Worm (Caenorhabditis elegans) whole organism, L4/young adult: ENCODE measurements around the gene apb-1.
A peak's percentile ranks its signal among the peaks of the same experiment; 100 is the strongest.
"Not testable (repeated sequence)": the region's sequence is repeated elsewhere in the genome, so short reads cannot be mapped to it uniquely, and the experiment has no call there.

ENCODE experiments used
- W03F9.2 ChIP-seq: fragments of 150-350 bp; optimal IDR thresholded peaks from 2 replicates; lab custom pipeline; 2014; ENCODE audit warnings: missing biosample characterization, missing genetic modification characterization
- dao-5 ChIP-seq: sonication (generic microtip); optimal IDR thresholded peaks from 2 replicates; lab custom pipeline; 2016; ENCODE audit warnings: missing genotype, missing genetic modification characterization, moderate library complexity, missing compliant biosample characterization
- him-1 ChIP-seq: sonication (generic microtip); optimal IDR thresholded peaks from 2 replicates; lab custom pipeline; 2016; ENCODE audit warnings: missing genotype, missing genetic modification reagents, missing genetic modification characterization, missing compliant biosample characterization

Gene apb-1

DNA sequence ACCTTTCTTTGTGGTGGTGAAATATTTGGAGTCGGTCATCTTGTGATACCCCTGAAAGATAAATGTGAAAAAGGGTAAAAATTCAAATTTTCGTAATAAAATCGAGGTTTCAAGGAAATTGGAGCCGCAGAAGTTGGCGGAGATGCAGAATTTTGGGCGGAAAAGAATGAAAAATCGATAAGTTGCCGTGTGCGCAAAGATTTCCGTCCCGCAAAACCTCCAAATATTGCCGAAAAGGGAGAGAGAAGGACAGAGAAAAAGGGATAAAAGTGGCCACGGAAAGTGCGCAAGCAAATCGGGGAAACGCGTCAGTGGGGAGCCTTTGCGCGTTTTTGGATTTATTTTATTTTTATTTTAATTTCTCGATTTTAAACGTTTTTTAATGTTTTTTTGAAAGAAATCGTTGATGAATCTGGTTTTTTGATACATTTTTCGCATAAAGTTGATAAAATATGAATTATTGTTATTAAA is at the start of gene apb-1:
Gene apb-1 (minus strand): TSS at position 51 of the 471 bp plus-strand sequence.
- TF ChIP-seq him-1 (tag; lab: Kevin White, UChicago) (peak; percentile 87), W03F9.2 (peak; percentile 94), dao-5 (tag; lab: Kevin White, UChicago) (no peak)

DNA sequence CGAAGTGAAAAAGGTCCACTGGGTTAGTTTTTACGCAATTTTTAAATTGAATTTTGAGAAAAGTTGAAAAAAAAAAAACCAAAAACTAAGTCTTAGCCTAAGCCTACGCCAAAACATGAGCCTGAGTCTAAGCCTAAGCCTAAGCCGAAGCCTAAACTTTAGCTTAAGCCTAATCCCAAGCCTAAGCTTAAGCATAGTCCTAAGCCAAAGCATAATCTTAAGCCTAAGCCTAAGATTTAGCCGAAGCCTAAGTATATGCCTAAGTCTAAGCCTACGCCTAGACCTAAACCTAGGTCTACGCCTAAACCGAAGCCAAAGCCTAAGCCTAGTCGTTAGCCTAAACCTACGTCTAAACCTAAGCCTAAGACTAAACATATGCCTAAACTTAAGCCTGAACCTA is 44.8 kb upstream of the apb-1 start:
- TF ChIP-seq W03F9.2, result no peak
- no peak for TF ChIP-seq him-1 (tag; lab: Kevin White, UChicago)
- TF ChIP-seq dao-5 (tag; lab: Kevin White, UChicago), result no peak

DNA sequence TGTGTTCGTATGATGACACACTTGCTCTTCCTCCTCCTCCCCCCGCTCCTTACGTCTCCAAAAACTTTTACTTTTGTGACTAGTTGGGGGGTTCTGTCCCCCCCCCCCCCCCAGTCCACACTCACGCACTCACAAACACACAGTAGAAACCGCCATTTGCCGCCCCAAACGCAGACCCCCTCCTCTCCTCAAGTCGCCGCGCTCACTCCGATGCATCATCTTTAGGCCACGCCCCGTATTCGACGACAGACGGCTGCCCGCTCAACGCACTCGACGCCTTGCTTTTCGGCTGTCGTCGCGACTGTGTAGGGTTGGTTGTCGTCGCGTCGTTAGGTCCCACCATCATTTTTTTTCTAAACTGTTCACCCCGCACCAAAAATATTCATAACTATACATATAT is 39.3 kb upstream of the apb-1 start, which contains the start of gene zmp-2:
Gene zmp-2 (plus strand): TSS at position 247 of the 400 bp plus-strand sequence.
- no peak for TF ChIP-seq him-1 (tag; lab: Kevin White, UChicago)
- TF ChIP-seq W03F9.2, result no peak
- TF ChIP-seq dao-5 (tag; lab: Kevin White, UChicago), result no peak

DNA sequence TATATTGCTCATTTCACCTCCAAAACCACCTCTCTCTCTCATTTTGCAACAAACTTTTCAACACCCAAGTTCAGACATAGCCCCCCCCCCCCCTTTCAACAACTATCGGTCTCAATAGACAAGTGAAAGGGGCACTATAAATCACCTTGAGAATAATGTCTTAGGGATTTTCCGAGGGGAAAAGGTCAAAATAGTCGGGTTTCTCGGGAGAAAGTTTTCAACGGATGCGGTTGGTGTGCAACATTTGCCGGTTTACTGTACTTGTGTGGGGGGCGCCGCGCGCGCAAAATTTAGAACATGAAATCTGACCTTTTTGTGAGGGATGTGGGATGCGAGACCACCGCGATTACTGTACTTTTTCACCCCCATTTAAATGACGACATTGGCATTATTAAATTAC is 37.7 kb upstream of the apb-1 start:
- no peak for TF ChIP-seq W03F9.2
- no peak for TF ChIP-seq him-1 (tag; lab: Kevin White, UChicago)
- TF ChIP-seq dao-5 (tag; lab: Kevin White, UChicago), result no peak

DNA sequence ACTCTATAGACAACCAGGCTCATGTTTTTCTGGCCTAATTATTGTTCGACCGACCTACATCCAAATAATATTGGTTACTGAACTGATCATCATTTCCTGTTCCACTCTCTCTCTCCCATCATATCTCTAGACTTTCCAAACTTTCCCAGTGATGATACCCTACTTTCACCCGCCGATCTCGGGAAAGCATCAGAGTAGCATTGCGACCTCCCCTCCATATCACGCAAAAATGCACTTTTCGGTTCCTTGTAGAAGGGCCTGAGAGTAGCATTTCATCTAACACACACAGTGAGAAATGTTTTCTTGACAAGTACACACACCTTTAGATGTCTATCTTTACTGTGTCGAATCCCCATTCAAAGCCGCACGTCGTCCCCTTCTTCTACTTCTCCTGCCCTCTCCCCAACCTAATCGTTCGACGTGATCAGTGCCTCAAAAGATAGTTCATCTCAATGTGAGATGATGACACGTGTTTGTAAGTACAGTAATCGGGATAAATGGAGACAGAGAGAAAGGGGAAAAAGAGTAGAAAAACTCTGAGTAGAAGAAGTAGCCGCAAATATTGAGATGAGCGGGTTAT is 36.1 kb upstream of the apb-1 start:
- no peak for TF ChIP-seq him-1 (tag; lab: Kevin White, UChicago)
- no peak for TF ChIP-seq W03F9.2
- TF ChIP-seq dao-5 (tag; lab: Kevin White, UChicago), result no peak

DNA sequence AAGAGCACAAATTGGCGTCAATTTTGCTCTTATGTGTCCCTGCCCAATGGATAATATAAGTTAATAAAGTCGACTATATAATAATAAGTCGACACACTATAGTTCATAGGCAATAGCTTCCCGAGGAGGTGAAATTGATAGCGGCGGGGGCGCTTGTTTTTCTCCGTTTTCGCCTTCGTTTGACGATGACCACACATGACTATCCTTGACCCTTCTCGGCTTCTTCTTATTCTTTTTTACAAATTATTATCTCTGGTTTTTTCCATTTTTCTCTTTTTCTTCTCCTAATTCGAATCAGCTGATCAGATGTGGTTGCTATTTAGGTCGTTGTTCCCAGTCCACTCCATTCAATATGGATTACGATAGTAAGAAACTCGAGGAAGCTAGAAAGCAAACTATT is 31.9 kb upstream of the apb-1 start, which contains the start of gene acbp-8:
Gene acbp-8 (plus strand): TSS at position 324 of the 400 bp plus-strand sequence.
- no peak for TF ChIP-seq dao-5 (tag; lab: Kevin White, UChicago)
- no peak for TF ChIP-seq him-1 (tag; lab: Kevin White, UChicago)
- no peak for TF ChIP-seq W03F9.2

ce11 chrIII:2622870-2623269 is 26.0 kb upstream of the apb-1 start, which contains the start of gene Y71H2B.2:
Gene Y71H2B.2, plus strand, starts transcription at chrIII:2623170.
- TF ChIP-seq him-1 (tag; lab: Kevin White, UChicago) (no peak), dao-5 (tag; lab: Kevin White, UChicago) (no peak), W03F9.2 (no peak)

DNA sequence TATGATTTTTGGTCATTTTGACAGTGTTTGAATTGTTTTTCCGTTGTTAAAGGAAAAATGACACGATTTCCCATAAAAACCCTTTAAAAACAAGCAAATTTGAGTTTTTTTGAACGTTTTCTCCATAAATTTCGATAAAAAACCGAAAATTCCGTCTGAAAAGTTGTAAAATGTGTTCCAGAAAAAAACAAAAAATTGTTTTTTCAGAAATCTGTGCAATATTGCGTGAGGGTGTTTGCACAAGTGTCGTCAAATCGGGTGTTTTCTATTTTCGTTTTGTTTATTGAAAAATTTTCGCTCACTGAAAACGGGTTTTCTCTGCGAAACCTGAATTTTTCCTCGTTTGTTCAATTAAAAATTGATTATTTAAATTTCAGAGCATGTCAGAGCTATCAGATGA is 22.7 kb upstream of the apb-1 start, which contains the start of gene ppfr-4:
Gene ppfr-4 (plus strand): TSS at position 378 of the 400 bp plus-strand sequence.
- TF ChIP-seq him-1 (tag; lab: Kevin White, UChicago) (no peak), W03F9.2 (no peak), dao-5 (tag; lab: Kevin White, UChicago) (no peak)

DNA sequence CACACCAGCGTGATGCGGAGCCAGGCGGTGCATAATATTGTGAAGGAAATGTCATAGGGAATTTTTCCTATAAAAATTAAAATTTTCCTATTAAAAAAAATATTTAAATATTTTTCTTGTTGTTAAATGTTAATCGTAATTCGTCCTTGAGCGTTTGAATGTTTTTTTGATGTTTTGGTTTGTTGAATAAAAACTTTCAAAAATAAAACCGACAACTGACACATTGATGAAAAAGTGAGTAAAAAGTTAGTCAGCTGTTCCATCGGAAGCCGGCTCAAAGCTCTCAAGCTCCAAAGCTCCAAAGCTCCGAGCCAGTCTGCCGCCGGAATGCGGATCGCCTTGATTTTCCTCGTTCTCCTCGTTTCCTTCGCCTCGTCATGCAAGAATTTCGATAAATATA is 21.8 kb upstream of the apb-1 start, which contains the start of gene Y71H2B.4:
Gene Y71H2B.4 (plus strand): TSS at position 301 of the 400 bp plus-strand sequence.
- TF ChIP-seq W03F9.2, result no peak
- TF ChIP-seq him-1 (tag; lab: Kevin White, UChicago), result no peak
- no peak for TF ChIP-seq dao-5 (tag; lab: Kevin White, UChicago)

ce11 chrIII:2616212-2616611 is 19.4 kb upstream of the apb-1 start:
- TF ChIP-seq him-1 (tag; lab: Kevin White, UChicago), result no peak
- no peak for TF ChIP-seq dao-5 (tag; lab: Kevin White, UChicago)
- no peak for TF ChIP-seq W03F9.2

- TF ChIP-seq him-1 (tag; lab: Kevin White, UChicago); dao-5 (tag; lab: Kevin White, UChicago); W03F9.2: not testable (repeated sequence)
Measured at ce11 chrIII:2607717-2608116, 10.9 kb upstream of the apb-1 start, which contains the start of gene Y71H2B.5. Gene Y71H2B.5, plus strand, starts transcription at chrIII:2608017.

ce11 chrIII:2603671-2604070 is 6.8 kb upstream of the apb-1 start, which contains the start of gene Y71H2B.11:
Gene Y71H2B.11, plus strand, starts transcription at chrIII:2603971.
- no peak for TF ChIP-seq him-1 (tag; lab: Kevin White, UChicago)
- no peak for TF ChIP-seq dao-5 (tag; lab: Kevin White, UChicago)
- no peak for TF ChIP-seq W03F9.2

DNA sequence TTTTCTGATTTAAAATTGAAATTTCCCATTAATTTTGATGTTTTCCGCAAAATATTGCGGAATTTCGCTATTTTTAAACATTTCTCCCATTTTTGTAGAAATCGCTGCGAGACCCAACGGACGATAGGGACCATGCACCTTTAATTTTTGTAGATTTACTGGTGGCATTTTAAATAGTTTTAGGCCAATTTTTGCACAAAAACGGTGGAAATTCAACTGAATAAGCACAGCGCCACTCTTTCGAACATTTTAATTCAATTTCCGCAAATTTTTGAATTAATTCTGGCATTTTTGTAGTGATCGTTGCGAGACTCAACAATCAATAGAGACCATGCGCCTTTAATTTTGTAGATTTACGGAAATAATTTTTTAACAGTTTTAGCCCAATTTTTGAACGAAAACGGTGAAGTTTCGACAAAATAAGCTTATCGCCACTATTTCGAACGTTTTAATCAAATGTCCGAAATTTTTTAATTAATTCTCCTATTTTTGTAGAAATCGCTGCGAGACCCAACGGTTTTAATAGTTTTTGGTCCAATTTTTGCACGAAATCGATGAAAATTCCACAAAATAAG is 1.7 kb upstream of the apb-1 start:
- TF ChIP-seq dao-5 (tag; lab: Kevin White, UChicago) (no peak), him-1 (tag; lab: Kevin White, UChicago) (no peak), W03F9.2 (no peak)

DNA sequence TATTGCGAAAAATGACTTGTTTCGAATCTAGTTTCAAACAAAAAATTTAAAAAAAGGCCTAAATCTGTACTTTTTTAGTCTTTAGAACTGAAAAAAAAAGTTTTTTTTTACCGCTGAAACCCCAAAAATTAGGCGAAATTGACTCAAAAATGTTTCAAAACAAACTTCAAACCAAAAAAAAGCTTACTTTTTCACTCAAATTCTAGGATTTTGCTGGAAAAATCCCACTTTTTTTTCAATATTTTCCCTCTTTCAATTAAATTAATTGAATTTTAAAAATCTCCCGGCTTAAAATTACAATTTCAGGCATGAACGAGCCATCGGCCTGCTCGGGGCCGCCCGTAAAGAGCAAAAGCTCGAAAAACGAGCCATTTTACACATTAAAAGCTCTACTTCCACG is 919 bp upstream of the apb-1 start, which contains the start of gene mdt-19:
Gene mdt-19 (plus strand): TSS at position 301 of the 400 bp plus-strand sequence.
- TF ChIP-seq W03F9.2, result no peak
- TF ChIP-seq him-1 (tag; lab: Kevin White, UChicago), result no peak
- TF ChIP-seq dao-5 (tag; lab: Kevin White, UChicago), result no peak
